Fruit fly (Drosophila melanogaster) whole organism, prepupa: ENCODE measurements around the gene ND-18.

ENCODE experiments used
- CG11762 ChIP-seq: fragments of 200-800 bp; sonication (Bioruptor generic); optimal IDR thresholded peaks from 3 replicates; lab custom pipeline; 2016; ENCODE audit warnings: missing biosample characterization, missing genetic modification characterization; ENCODE audit not compliant: insufficient read depth
- CG16779 ChIP-seq: fragments of 200-800 bp; sonication (Bioruptor generic); optimal IDR thresholded peaks from 3 replicates; lab custom pipeline; 2017; ENCODE audit warnings: missing biosample characterization, mild to moderate bottlenecking, missing genetic modification characterization
- CG3032 ChIP-seq: fragments of 200-800 bp; optimal IDR thresholded peaks from 2 replicates; lab custom pipeline; 2019; ENCODE audit warnings: missing biosample characterization, mild to moderate bottlenecking, missing genetic modification characterization, moderate library complexity
- CG31627 ChIP-seq: fragments of 200-800 bp; sonication (Bioruptor generic); optimal IDR thresholded peaks from 3 replicates; lab custom pipeline; 2016; ENCODE audit warnings: missing biosample characterization, missing genetic modification characterization
- CG6808 ChIP-seq: fragments of 200-800 bp; sonication (Bioruptor generic); optimal IDR thresholded peaks from 3 replicates; lab custom pipeline; 2017; ENCODE audit warnings: missing biosample characterization, missing genetic modification characterization, mild to moderate bottlenecking, moderate library complexity, missing genetic modification reagents
- CG8632 ChIP-seq: fragments of 200-800 bp; sonication (Bioruptor generic); optimal IDR thresholded peaks from 3 replicates; lab custom pipeline; 2016; ENCODE audit warnings: missing biosample characterization, missing genetic modification characterization
- Eip75B ChIP-seq: fragments of 200-800 bp; sonication (Bioruptor generic); optimal IDR thresholded peaks from 3 replicates; lab custom pipeline; 2016; ENCODE audit warnings: missing biosample characterization, missing genetic modification characterization
- Gug ChIP-seq: fragments of 200-800 bp; sonication (Bioruptor generic); IDR thresholded peaks from 2 replicates; pipeline ENCODE4 v1.3.6; 2022; ENCODE audit warnings: missing biosample characterization, missing genetic modification characterization
- Hr39 ChIP-seq: fragments of 200-800 bp; sonication (Bioruptor generic); optimal IDR thresholded peaks from 2 replicates; lab custom pipeline; 2016; ENCODE audit warnings: missing biosample characterization, missing genetic modification characterization
- Hr4 ChIP-seq: fragments of 200-800 bp; sonication (Bioruptor generic); optimal IDR thresholded peaks from 3 replicates; lab custom pipeline; 2016; ENCODE audit warnings: missing biosample characterization, missing genetic modification characterization
- Sox14 ChIP-seq: fragments of 200-800 bp; sonication (Bioruptor generic); optimal IDR thresholded peaks from 3 replicates; lab custom pipeline; 2016; ENCODE audit warnings: missing biosample characterization, missing genetic modification characterization

dm6 chrX:19461630-19462029 lies 30.6 kb upstream of the ND-18 start:
- no peak for TF ChIP-seq Gug (GFP tag; lab: Robert Waterston, UW)
- TF ChIP-seq CG11762: no peak
- no peak for TF ChIP-seq Hr39 (GFP tag; lab: Kevin White, UChicago)
- no peak for TF ChIP-seq CG3032
- TF ChIP-seq CG16779 (tag; lab: Kevin White, UChicago): no peak
- TF ChIP-seq CG8632 (GFP tag; lab: Kevin White, UChicago): no peak
- TF ChIP-seq CG6808 (GFP tag; lab: Kevin White, UChicago): no peak
- TF ChIP-seq Hr4 (GFP tag; lab: Kevin White, UChicago): no peak
- no peak for TF ChIP-seq Sox14
- no peak for TF ChIP-seq CG31627 (GFP tag; lab: Kevin White, UChicago)
- no peak for TF ChIP-seq Eip75B
